Worm (Caenorhabditis elegans): ENCODE measurements around the gene col-176.

DNA sequence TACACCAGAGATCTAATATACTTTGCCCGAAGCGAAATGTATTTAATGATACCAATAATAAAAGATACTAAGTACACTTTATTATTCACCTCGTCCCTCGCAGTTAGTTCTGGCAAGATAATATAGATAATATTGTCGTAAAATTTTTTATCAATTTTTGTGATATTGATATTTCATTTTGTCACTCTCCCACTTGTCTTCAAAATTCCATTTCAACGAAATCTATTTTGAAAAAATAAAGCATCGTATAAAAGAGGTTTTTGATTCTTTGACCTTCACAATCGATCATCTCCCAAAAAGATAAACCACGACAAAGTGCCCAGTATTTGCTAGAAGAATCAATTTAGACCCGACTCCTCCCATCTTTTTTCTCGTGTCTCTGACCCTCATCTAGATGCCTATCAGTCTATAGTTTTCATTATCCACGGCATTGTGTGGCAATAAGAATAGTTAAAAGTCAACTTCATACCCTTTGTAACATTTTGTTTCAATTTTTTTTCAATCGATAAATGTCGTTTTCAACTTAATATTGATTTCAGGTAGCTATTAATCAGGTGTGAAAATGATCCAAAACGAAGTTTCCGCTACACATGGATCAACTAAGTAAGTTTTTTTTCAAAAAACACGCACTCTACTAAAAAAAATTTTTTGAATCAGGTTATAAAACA, 23.5 kb upstream of the col-176 start, which contains the start of gene cbs-1:
- TF ChIP-seq W03F9.2 (tag; optimal IDR thresholded peaks at IDR 0.05): no peak
- no peak for TF ChIP-seq him-1 (tag; optimal IDR thresholded peaks at IDR 0.05)
